Fruit fly (Drosophila melanogaster) whole organism, embryonic: ENCODE results near the gene ZnT77C.

ENCODE experiments used
- Adf1 ChIP-seq: fragments of 200-800 bp; sonication (Bioruptor generic); IDR thresholded peaks from 2 replicates; pipeline ENCODE4 v1.3.6; 2022; ENCODE audit warnings: missing biosample characterization, missing genetic modification characterization
- Atf3 ChIP-seq: fragments of 200-800 bp; sonication (Bioruptor generic); optimal IDR thresholded peaks from 3 replicates; lab custom pipeline; 2016; ENCODE audit warnings: missing biosample characterization, missing genetic modification characterization
- B-H2 ChIP-seq: fragments of 200-800 bp; sonication (Bioruptor generic); optimal IDR thresholded peaks from 2 replicates; lab custom pipeline; 2018; ENCODE audit warnings: missing biosample characterization, mild to moderate bottlenecking, missing genetic modification characterization
- Bteb2 ChIP-seq: fragments of 200-800 bp; sonication (Bioruptor generic); optimal IDR thresholded peaks from 2 replicates; lab custom pipeline; 2016; ENCODE audit warnings: missing biosample characterization, missing genetic modification characterization
- CG11504 ChIP-seq: fragments of 200-800 bp; sonication (Bioruptor generic); optimal IDR thresholded peaks from 3 replicates; lab custom pipeline; 2019; ENCODE audit warnings: missing biosample characterization, mild to moderate bottlenecking, missing genetic modification characterization, moderate library complexity
- CG12155 ChIP-seq: fragments of 200-800 bp; sonication (Bioruptor generic); optimal IDR thresholded peaks from 3 replicates; lab custom pipeline; 2016; ENCODE audit warnings: missing biosample characterization, missing genetic modification characterization
- CG1647 ChIP-seq: fragments of 200-800 bp; sonication (Bioruptor generic); optimal IDR thresholded peaks from 3 replicates; lab custom pipeline; 2016; ENCODE audit warnings: missing biosample characterization, missing genetic modification characterization
- CG16813 ChIP-seq: fragments of 200-800 bp; sonication (Bioruptor generic); IDR thresholded peaks from 3 replicates; pipeline ENCODE4 v1.3.6; 2022; ENCODE audit warnings: missing biosample characterization, missing genetic modification characterization; ENCODE audit not compliant: partially characterized antibody
- CG18476 ChIP-seq: fragments of 200-800 bp; sonication (Bioruptor generic); optimal IDR thresholded peaks from 2 replicates; lab custom pipeline; 2016; ENCODE audit warnings: missing biosample characterization, mild to moderate bottlenecking, missing genetic modification characterization
- CG2116 ChIP-seq: fragments of 200-800 bp; sonication (Bioruptor generic); optimal IDR thresholded peaks from 3 replicates; lab custom pipeline; 2018; ENCODE audit warnings: missing biosample characterization, mild to moderate bottlenecking, missing genetic modification characterization
- CG2120 ChIP-seq: fragments of 200-800 bp; sonication (Bioruptor generic); optimal IDR thresholded peaks from 3 replicates; lab custom pipeline; 2016; ENCODE audit warnings: missing biosample characterization, missing genetic modification characterization
- CG3281 ChIP-seq: fragments of 200-800 bp; sonication (Bioruptor generic); optimal IDR thresholded peaks from 3 replicates; lab custom pipeline; 2017; ENCODE audit warnings: missing biosample characterization, mild to moderate bottlenecking, missing genetic modification characterization
- CG33557 ChIP-seq: fragments of 200-800 bp; sonication (Bioruptor generic); optimal IDR thresholded peaks from 2 replicates; lab custom pipeline; 2019; ENCODE audit warnings: missing biosample characterization, mild to moderate bottlenecking, missing genetic modification characterization, moderate library complexity
- CG42726 ChIP-seq: fragments of 200-800 bp; sonication (Bioruptor generic); IDR thresholded peaks from 2 replicates; pipeline ENCODE4 v1.3.6; 2022; ENCODE audit warnings: missing biosample characterization, missing genetic modification characterization; ENCODE audit not compliant: partially characterized antibody
- CG6765 ChIP-seq: fragments of 200-800 bp; sonication (Bioruptor generic); optimal IDR thresholded peaks from 3 replicates; lab custom pipeline; 2017; ENCODE audit warnings: missing biosample characterization, mild to moderate bottlenecking, missing genetic modification characterization
- CG7357 ChIP-seq: fragments of 200-800 bp; sonication (Bioruptor generic); IDR thresholded peaks from 3 replicates; pipeline ENCODE4 v1.3.6; 2022; ENCODE audit warnings: missing biosample characterization, missing genetic modification characterization
- CG7839 ChIP-seq: fragments of 200-800 bp; sonication (Bioruptor generic); optimal IDR thresholded peaks from 3 replicates; lab custom pipeline; 2018; ENCODE audit warnings: missing biosample characterization, mild to moderate bottlenecking, missing genetic modification characterization, moderate library complexity
- CG8388 ChIP-seq: fragments of 200-800 bp; sonication (Bioruptor generic); optimal IDR thresholded peaks from 2 replicates; lab custom pipeline; 2019; ENCODE audit warnings: missing biosample characterization, mild to moderate bottlenecking, missing genetic modification characterization, moderate library complexity
- CG9437 ChIP-seq: fragments of 200-800 bp; sonication (Bioruptor generic); optimal IDR thresholded peaks from 2 replicates; lab custom pipeline; 2018; ENCODE audit warnings: missing biosample characterization, mild to moderate bottlenecking, missing genetic modification characterization
- Camta ChIP-seq: fragments of 200-800 bp; sonication (Bioruptor generic); optimal IDR thresholded peaks from 2 replicates; lab custom pipeline; 2016; ENCODE audit warnings: missing biosample characterization, missing genetic modification characterization
- D19A ChIP-seq: fragments of 200-800 bp; optimal IDR thresholded peaks from 3 replicates; lab custom pipeline; 2019; ENCODE audit warnings: missing biosample characterization, mild to moderate bottlenecking, missing genetic modification characterization, moderate library complexity
- Dll ChIP-seq: fragments of 200-800 bp; sonication (Bioruptor generic); IDR thresholded peaks from 4 replicates; pipeline ENCODE4 v1.3.6; 2022; ENCODE audit warnings: missing biosample characterization, missing genetic modification characterization; ENCODE audit not compliant: partially characterized antibody
- Ets65A ChIP-seq: fragments of 200-800 bp; sonication (Bioruptor generic); peaks from one replicate; lab custom pipeline; 2016; ENCODE audit warnings: missing biosample characterization, missing genetic modification characterization
- H2.0 ChIP-seq: fragments of 200-800 bp; sonication (Bioruptor generic); IDR thresholded peaks from 2 replicates; pipeline ENCODE4 v1.3.6; 2022; ENCODE audit warnings: missing biosample characterization, missing genetic modification characterization
- Jarid2 ChIP-seq: fragments of 200-800 bp; sonication (Bioruptor generic); optimal IDR thresholded peaks from 3 replicates; lab custom pipeline; 2017; ENCODE audit warnings: mild to moderate bottlenecking, missing biosample characterization, missing genetic modification reagents, missing genetic modification characterization
- Nf-YB ChIP-seq: fragments of 200-800 bp; sonication (Bioruptor generic); optimal IDR thresholded peaks from 3 replicates; lab custom pipeline; 2019; ENCODE audit warnings: missing biosample characterization, mild to moderate bottlenecking, missing genetic modification characterization, moderate library complexity
- Nf-YC ChIP-seq: fragments of 200-800 bp; optimal IDR thresholded peaks from 3 replicates; lab custom pipeline; 2019; ENCODE audit warnings: missing biosample characterization, mild to moderate bottlenecking, missing genetic modification characterization, moderate library complexity
- Spps ChIP-seq: fragments of 200-800 bp; sonication (Bioruptor generic); optimal IDR thresholded peaks from 2 replicates; lab custom pipeline; 2018; ENCODE audit warnings: missing biosample characterization, mild to moderate bottlenecking, missing genetic modification characterization
- Sry-β ChIP-seq: fragments of 200-800 bp; sonication (Bioruptor generic); optimal IDR thresholded peaks from 2 replicates; lab custom pipeline; 2018; ENCODE audit warnings: missing biosample characterization, mild to moderate bottlenecking, missing genetic modification characterization, moderate library complexity
- chinmo ChIP-seq: fragments of 200-800 bp; sonication (Bioruptor generic); IDR thresholded peaks from 4 replicates; pipeline ENCODE4 v1.3.6; 2022; ENCODE audit warnings: missing biosample characterization, missing genetic modification characterization; ENCODE audit not compliant: partially characterized antibody
- ci ChIP-seq: fragments of 200-800 bp; sonication (Bioruptor generic); IDR thresholded peaks from 3 replicates; pipeline ENCODE4 v1.3.6; 2022; ENCODE audit warnings: missing biosample characterization, missing genetic modification characterization
- dmrt11E ChIP-seq: fragments of 200-800 bp; sonication (Bioruptor generic); optimal IDR thresholded peaks from 3 replicates; lab custom pipeline; 2018; ENCODE audit warnings: missing biosample characterization, mild to moderate bottlenecking, missing genetic modification characterization, moderate library complexity
- fd96Cb ChIP-seq: fragments of 200-800 bp; sonication (Bioruptor generic); optimal IDR thresholded peaks from 2 replicates; lab custom pipeline; 2018; ENCODE audit warnings: missing biosample characterization, mild to moderate bottlenecking, missing genetic modification characterization, moderate library complexity
- gem ChIP-seq: fragments of 200-800 bp; sonication (Bioruptor generic); optimal IDR thresholded peaks from 2 replicates; lab custom pipeline; 2019; ENCODE audit warnings: missing biosample characterization, mild to moderate bottlenecking, missing genetic modification characterization, moderate library complexity
- gfzf ChIP-seq: fragments of 200-800 bp; sonication (Bioruptor generic); optimal IDR thresholded peaks from 2 replicates; lab custom pipeline; 2016; ENCODE audit warnings: missing biosample characterization, mild to moderate bottlenecking, missing genetic modification characterization, moderate library complexity
- h ChIP-seq: fragments of >200 bp; optimal IDR thresholded peaks from 2 replicates; lab custom pipeline; 2017
- jumu ChIP-seq: fragments of 200-800 bp; sonication (Bioruptor generic); optimal IDR thresholded peaks from 3 replicates; lab custom pipeline; 2016; ENCODE audit warnings: missing biosample characterization, missing genetic modification characterization
- kah ChIP-seq: fragments of 200-800 bp; sonication (Bioruptor generic); optimal IDR thresholded peaks from 2 replicates; lab custom pipeline; 2018; ENCODE audit warnings: missing biosample characterization, mild to moderate bottlenecking, missing genetic modification characterization
- knrl ChIP-seq: fragments of 200-800 bp; sonication (Bioruptor generic); IDR thresholded peaks from 3 replicates; pipeline ENCODE4 v1.3.6; 2022; ENCODE audit warnings: missing biosample characterization, missing genetic modification characterization; ENCODE audit not compliant: partially characterized antibody
- lola ChIP-seq, 3 experiments: fragments of >200 bp in 2 of 3; fragments of 200-800 bp in 1 of 3; sonication (Bioruptor generic) in 1 of 3; optimal IDR thresholded peaks; 2 replicates each; lab custom pipeline; 2017 to 2019; ENCODE audit warnings: missing biosample characterization in 3 of 3, missing genetic modification characterization in 3 of 3, mild to moderate bottlenecking in 1 of 3, moderate library complexity in 1 of 3
- lov ChIP-seq, 2 experiments: fragments of 200-800 bp in 1 of 2; fragments of >200 bp in 1 of 2; sonication (Bioruptor generic) in 1 of 2; IDR thresholded peaks in 1 of 2; optimal IDR thresholded peaks in 1 of 2; 2 replicates in 1 of 2; 3 replicates in 1 of 2; pipeline versions ENCODE4 v1.3.6 to Lab custom; 2017 to 2022; ENCODE audit warnings: missing biosample characterization in 1 of 2, missing genetic modification characterization in 1 of 2
- p53 ChIP-seq: fragments of 200-800 bp; sonication (Bioruptor generic); optimal IDR thresholded peaks from 2 replicates; lab custom pipeline; 2016; ENCODE audit warnings: missing biosample characterization, missing genetic modification characterization
- pita ChIP-seq: fragments of 200-800 bp; sonication (Bioruptor generic); optimal IDR thresholded peaks from 2 replicates; lab custom pipeline; 2017; ENCODE audit warnings: missing biosample characterization, mild to moderate bottlenecking, missing genetic modification characterization
- prd ChIP-seq, 3 experiments: fragments of >200 bp in 2 of 3; fragments of 200-800 bp in 1 of 3; sonication (Bioruptor generic) in 1 of 3; optimal IDR thresholded peaks in 2 of 3; IDR thresholded peaks in 1 of 3; 2 replicates in 2 of 3; 3 replicates in 1 of 3; pipeline versions ENCODE4 v1.3.6 to Lab custom; 2017 to 2022; ENCODE audit warnings: missing biosample characterization in 1 of 3, missing genetic modification characterization in 1 of 3
- sc ChIP-seq, 3 experiments: fragments of >200 bp in 2 of 3; fragments of 200-800 bp in 1 of 3; sonication (Bioruptor generic) in 1 of 3; optimal IDR thresholded peaks; 2 replicates in 2 of 3; 3 replicates in 1 of 3; lab custom pipeline; 2017; ENCODE audit warnings: mild to moderate bottlenecking in 1 of 3, missing biosample characterization in 1 of 3, missing genetic modification characterization in 1 of 3, missing genetic modification reagents in 1 of 3
- slou ChIP-seq: fragments of 200-800 bp; sonication (Bioruptor generic); optimal IDR thresholded peaks from 3 replicates; lab custom pipeline; 2016; ENCODE audit warnings: missing biosample characterization, missing genetic modification characterization
- zen2 ChIP-seq: fragments of 200-800 bp; sonication (Bioruptor generic); IDR thresholded peaks from 3 replicates; pipeline ENCODE4 v1.3.6; 2022; ENCODE audit warnings: missing biosample characterization, missing genetic modification characterization; ENCODE audit not compliant: partially characterized antibody

ZnT77C gene

dm6 chr3L:20508136-20508635 lies 13.5 kb upstream of the ZnT77C start (continued):
- TF ChIP-seq Nf-YC (tag; lab: Kevin White, UChicago): peak; percentile 74
- peak; percentile 97 for TF ChIP-seq CG3281
- TF ChIP-seq h (lab: Kevin White, UChicago): no peak
- peak; percentile 99 for TF ChIP-seq Ets65A (GFP tag; lab: Kevin White, UChicago)
- TF ChIP-seq Jarid2 (GFP tag; lab: Kevin White, UChicago): peak; percentile 74
- TF ChIP-seq ci (GFP tag; lab: Robert Waterston, UW): peak; percentile 86; the same call in 2 of the 3 replicates
- peak; percentile 63 for TF ChIP-seq kah
- peak; percentile 79 for TF ChIP-seq Nf-YB (GFP tag; lab: Kevin White, UChicago)
- TF ChIP-seq B-H2 (GFP tag; lab: Kevin White, UChicago): peak; percentile 96
- peak; percentile 78 for TF ChIP-seq slou (GFP tag; lab: Kevin White, UChicago)
- TF ChIP-seq sc (optimal IDR thresholded peaks at IDR 0.05; lab: Kevin White, UChicago): no peak
- TF ChIP-seq sc (GFP tag; optimal IDR thresholded peaks at IDR 0.05; lab: Kevin White, UChicago): peak; percentile 49
- no peak for TF ChIP-seq zen2 (GFP tag; lab: Robert Waterston, UW)
- TF ChIP-seq D19A (tag; lab: Kevin White, UChicago): peak; percentile 85
- TF ChIP-seq Sry-β: peak; percentile 15
- peak; percentile 92 for TF ChIP-seq CG1647 (GFP tag; lab: Kevin White, UChicago)
- TF ChIP-seq knrl (GFP tag; lab: Robert Waterston, UW): peak; percentile 63; the same call in 2 of the 3 replicates
- peak; percentile 96 for TF ChIP-seq CG7839
- peak; percentile 71 for TF ChIP-seq CG8388
- TF ChIP-seq CG7357 (GFP tag; lab: Robert Waterston, UW): peak; percentile 89
- TF ChIP-seq Spps (tag; lab: Kevin White, UChicago): peak; percentile 66
- TF ChIP-seq CG16813 (GFP tag; lab: Robert Waterston, UW): peak; percentile 72
- peak; percentile 89 for TF ChIP-seq Camta (GFP tag; lab: Kevin White, UChicago)
- TF ChIP-seq Atf3 (GFP tag; lab: Kevin White, UChicago): peak; percentile 81
- TF ChIP-seq CG42726: no peak; the same call in 1 of the 2 replicates
- peak; percentile 95 for TF ChIP-seq gem (tag; lab: Kevin White, UChicago)
- peak; percentile 96 for TF ChIP-seq CG12155
- TF ChIP-seq CG6765 (GFP tag; lab: Kevin White, UChicago): peak; percentile 92
- TF ChIP-seq CG11504 (tag; lab: Kevin White, UChicago): peak; percentile 93
- TF ChIP-seq p53 (GFP tag; lab: Kevin White, UChicago): peak; percentile 80
- no peak for TF ChIP-seq gfzf (GFP tag; lab: Kevin White, UChicago)
- peak; percentile 91 for TF ChIP-seq fd96Cb (tag; lab: Kevin White, UChicago)
- TF ChIP-seq CG2116 (GFP tag; lab: Kevin White, UChicago): peak; percentile 53
- no peak for TF ChIP-seq pita
- 0 out of 4 replicates have a peak, but pooled peaks have one; percentile 38 for TF ChIP-seq chinmo (GFP tag; lab: Robert Waterston, UW)
- peak; percentile 82 for TF ChIP-seq Adf1 (GFP tag; lab: Robert Waterston, UW)
- peak; percentile 99 for TF ChIP-seq CG2120 (GFP tag; lab: Kevin White, UChicago)
- TF ChIP-seq jumu (GFP tag; lab: Kevin White, UChicago): peak; percentile 79
- TF ChIP-seq CG18476 (GFP tag; lab: Kevin White, UChicago): peak; percentile 93
- no peak for TF ChIP-seq prd (optimal IDR thresholded peaks at IDR 0.05; lab: Kevin White, UChicago)
- TF ChIP-seq prd (GFP tag; IDR thresholded peaks at IDR 0.05; lab: Robert Waterston, UW): peak; percentile 96
- TF ChIP-seq CG33557 (GFP tag; lab: Kevin White, UChicago): peak; percentile 79
- peak; percentile 80 for TF ChIP-seq CG9437 (GFP tag; lab: Kevin White, UChicago)
- 0 out of 4 replicates have a peak, but pooled peaks have one; percentile 14 for TF ChIP-seq Dll (GFP tag; lab: Robert Waterston, UW)
- peak; percentile 78 for TF ChIP-seq dmrt11E (tag; lab: Kevin White, UChicago)
- peak; percentile 90 for TF ChIP-seq H2.0 (GFP tag; lab: Robert Waterston, UW)
- peak in 1 of 3 experiments; percentile 72 for TF ChIP-seq lola (GFP tag; optimal IDR thresholded peaks at IDR 0.05; lab: Kevin White, UChicago)
- peak; percentile 91 for TF ChIP-seq Bteb2 (GFP tag; lab: Kevin White, UChicago)
- no peak for TF ChIP-seq lov (optimal IDR thresholded peaks at IDR 0.05; lab: Kevin White, UChicago)
- TF ChIP-seq lov (GFP tag; IDR thresholded peaks at IDR 0.05; lab: Robert Waterston, UW): peak; percentile 90
